Fruit fly (Drosophila melanogaster) whole organism, embryonic: ENCODE measurements around the gene Lasp.

Source experiments
- Atf-2 ChIP-seq: fragments of 200-800 bp; sonication (Bioruptor generic); optimal IDR thresholded peaks from 2 replicates; lab custom pipeline; 2016; ENCODE audit warnings: missing biosample characterization, missing genetic modification characterization
- Atf6 ChIP-seq: fragments of 200-800 bp; sonication (Bioruptor generic); IDR thresholded peaks from 2 replicates; pipeline ENCODE4 v1.3.6; 2022; ENCODE audit warnings: missing biosample characterization, missing genetic modification characterization
- CG10366 ChIP-seq: fragments of 200-800 bp; sonication (Bioruptor generic); IDR thresholded peaks from 2 replicates; pipeline ENCODE4 v1.3.6; 2022; ENCODE audit warnings: missing biosample characterization, missing genetic modification characterization
- CG10543 ChIP-seq: fragments of 200-800 bp; sonication (Bioruptor generic); optimal IDR thresholded peaks from 3 replicates; lab custom pipeline; 2017; ENCODE audit warnings: missing biosample characterization, mild to moderate bottlenecking, missing genetic modification characterization, moderate library complexity
- CG11504 ChIP-seq: fragments of 200-800 bp; sonication (Bioruptor generic); optimal IDR thresholded peaks from 3 replicates; lab custom pipeline; 2019; ENCODE audit warnings: missing biosample characterization, mild to moderate bottlenecking, missing genetic modification characterization, moderate library complexity
- CG1233 ChIP-seq: fragments of 200-800 bp; sonication (Bioruptor generic); optimal IDR thresholded peaks from 4 replicates; lab custom pipeline; 2018; ENCODE audit warnings: missing biosample characterization, mild to moderate bottlenecking, missing genetic modification characterization
- CG1647 ChIP-seq: fragments of 200-800 bp; sonication (Bioruptor generic); optimal IDR thresholded peaks from 3 replicates; lab custom pipeline; 2016; ENCODE audit warnings: missing biosample characterization, missing genetic modification characterization
- CG16815 ChIP-seq: fragments of 200-800 bp; sonication (Bioruptor generic); optimal IDR thresholded peaks from 3 replicates; lab custom pipeline; 2017; ENCODE audit warnings: missing biosample characterization, mild to moderate bottlenecking, missing genetic modification characterization
- CG18262 ChIP-seq: fragments of 200-800 bp; optimal IDR thresholded peaks from 3 replicates; lab custom pipeline; 2019; ENCODE audit warnings: missing biosample characterization, mild to moderate bottlenecking, missing genetic modification characterization, moderate library complexity
- CG18619 ChIP-seq: fragments of 200-800 bp; sonication (Bioruptor generic); optimal IDR thresholded peaks from 3 replicates; lab custom pipeline; 2017; ENCODE audit warnings: missing biosample characterization, mild to moderate bottlenecking, missing genetic modification characterization
- CG3065 ChIP-seq: fragments of 200-800 bp; sonication (Bioruptor generic); optimal IDR thresholded peaks from 2 replicates; lab custom pipeline; 2016; ENCODE audit warnings: missing biosample characterization, missing genetic modification characterization
- CG31441 ChIP-seq: fragments of 200-800 bp; sonication (Bioruptor generic); IDR thresholded peaks from 2 replicates; pipeline ENCODE4 v1.3.6; 2022; ENCODE audit warnings: missing biosample characterization, missing genetic modification characterization
- CG32532 ChIP-seq: fragments of 200-800 bp; sonication (Bioruptor generic); IDR thresholded peaks from 2 replicates; pipeline ENCODE4 v1.3.6; 2022; ENCODE audit warnings: missing biosample characterization, missing genetic modification characterization
- CG3281 ChIP-seq: fragments of 200-800 bp; sonication (Bioruptor generic); optimal IDR thresholded peaks from 3 replicates; lab custom pipeline; 2017; ENCODE audit warnings: missing biosample characterization, mild to moderate bottlenecking, missing genetic modification characterization
- CG34224 ChIP-seq: fragments of 200-800 bp; sonication (Bioruptor generic); IDR thresholded peaks from 3 replicates; pipeline ENCODE4 v1.3.6; 2022; ENCODE audit warnings: missing biosample characterization, missing genetic modification characterization; ENCODE audit not compliant: partially characterized antibody
- CG6175 ChIP-seq: fragments of 200-800 bp; sonication (Bioruptor generic); IDR thresholded peaks from 3 replicates; pipeline ENCODE4 v1.3.6; 2022; ENCODE audit warnings: missing biosample characterization, missing genetic modification characterization
- CG6854 ChIP-seq: fragments of 200-800 bp; sonication (Bioruptor generic); optimal IDR thresholded peaks from 3 replicates; lab custom pipeline; 2017; ENCODE audit warnings: missing biosample characterization, mild to moderate bottlenecking, missing genetic modification characterization
- CG8924 ChIP-seq: fragments of 200-800 bp; optimal IDR thresholded peaks from 3 replicates; lab custom pipeline; 2019; ENCODE audit warnings: missing biosample characterization, mild to moderate bottlenecking, missing genetic modification characterization, moderate library complexity
- E2f1 ChIP-seq: fragments of 200-800 bp; sonication (Bioruptor generic); IDR thresholded peaks from 2 replicates; pipeline ENCODE4 v1.3.6; 2022; ENCODE audit warnings: missing biosample characterization, missing genetic modification characterization
- Ets97D ChIP-seq: fragments of 200-800 bp; sonication (Bioruptor generic); optimal IDR thresholded peaks from 3 replicates; lab custom pipeline; 2016; ENCODE audit warnings: missing biosample characterization, missing genetic modification characterization
- Fer1 ChIP-seq: fragments of 200-800 bp; sonication (Bioruptor generic); optimal IDR thresholded peaks from 2 replicates; lab custom pipeline; 2017; ENCODE audit warnings: missing biosample characterization, mild to moderate bottlenecking, missing genetic modification characterization
- Fer2 ChIP-seq: fragments of 200-800 bp; sonication (Bioruptor generic); optimal IDR thresholded peaks from 2 replicates; lab custom pipeline; 2018; ENCODE audit warnings: missing biosample characterization, mild to moderate bottlenecking, missing genetic modification characterization, moderate library complexity
- Hmx ChIP-seq: fragments of 200-800 bp; sonication (Bioruptor generic); optimal IDR thresholded peaks from 2 replicates; lab custom pipeline; 2016; ENCODE audit warnings: missing biosample characterization, missing genetic modification characterization
- Med ChIP-seq: fragments of 200-800 bp; sonication (Bioruptor generic); peaks from one replicate; lab custom pipeline; 2016; ENCODE audit warnings: missing biosample characterization, missing genetic modification characterization, mild to moderate bottlenecking, inconsistent platforms, moderate library complexity
- Myb ChIP-seq: fragments of 200-800 bp; sonication (Bioruptor generic); optimal IDR thresholded peaks from 2 replicates; lab custom pipeline; 2016; ENCODE audit warnings: missing biosample characterization, missing genetic modification characterization
- NK7.1 ChIP-seq: fragments of 200-800 bp; sonication (Bioruptor generic); optimal IDR thresholded peaks from 3 replicates; lab custom pipeline; 2016; ENCODE audit warnings: missing biosample characterization, missing genetic modification characterization
- Poxn ChIP-seq: fragments of 200-800 bp; sonication (Bioruptor generic); IDR thresholded peaks from 2 replicates; pipeline ENCODE4 v1.3.6; 2022; ENCODE audit warnings: missing biosample characterization, missing genetic modification characterization
- Rfx ChIP-seq: fragments of 200-800 bp; sonication (Bioruptor generic); IDR thresholded peaks from 2 replicates; pipeline ENCODE4 v1.3.6; 2022; ENCODE audit warnings: missing biosample characterization, missing genetic modification characterization
- Six4 ChIP-seq: fragments of 200-800 bp; sonication (Bioruptor generic); optimal IDR thresholded peaks from 2 replicates; lab custom pipeline; 2016; ENCODE audit warnings: missing biosample characterization, missing genetic modification characterization
- Sry-β ChIP-seq: fragments of 200-800 bp; sonication (Bioruptor generic); optimal IDR thresholded peaks from 2 replicates; lab custom pipeline; 2018; ENCODE audit warnings: missing biosample characterization, mild to moderate bottlenecking, missing genetic modification characterization, moderate library complexity
- Tbp ChIP-seq: fragments of >200 bp; optimal IDR thresholded peaks from 2 replicates; lab custom pipeline; 2018; ENCODE audit warnings: missing biosample characterization, missing genetic modification characterization
- ara ChIP-seq: fragments of 200-800 bp; sonication (Bioruptor generic); IDR thresholded peaks from 2 replicates; pipeline ENCODE4 v1.3.6; 2022; ENCODE audit warnings: missing biosample characterization, missing genetic modification characterization
- cad ChIP-seq: fragments of >200 bp; optimal IDR thresholded peaks from 2 replicates; lab custom pipeline; 2017; ENCODE audit warnings: missing biosample characterization, missing genetic modification characterization
- chif ChIP-seq, 2 experiments: fragments of 200-800 bp; sonication (Bioruptor generic); optimal IDR thresholded peaks; 3 replicates each; lab custom pipeline; 2016; ENCODE audit warnings: missing biosample characterization in 2 of 2, missing genetic modification characterization in 2 of 2
- ci ChIP-seq: fragments of 200-800 bp; sonication (Bioruptor generic); IDR thresholded peaks from 3 replicates; pipeline ENCODE4 v1.3.6; 2022; ENCODE audit warnings: missing biosample characterization, missing genetic modification characterization
- dan ChIP-seq: fragments of 200-800 bp; sonication (Bioruptor generic); IDR thresholded peaks from 2 replicates; pipeline ENCODE4 v1.3.6; 2022; ENCODE audit warnings: missing biosample characterization, missing genetic modification characterization
- dmrt11E ChIP-seq: fragments of 200-800 bp; sonication (Bioruptor generic); optimal IDR thresholded peaks from 3 replicates; lab custom pipeline; 2018; ENCODE audit warnings: missing biosample characterization, mild to moderate bottlenecking, missing genetic modification characterization, moderate library complexity
- esg ChIP-seq: fragments of 200-800 bp; sonication (Bioruptor generic); conservative IDR thresholded peaks from 2 replicates; pipeline ENCODE4 v1.3.6; 2022; ENCODE audit warnings: missing biosample characterization, missing genetic modification characterization
- eve ChIP-seq, 2 experiments: fragments of >200 bp; optimal IDR thresholded peaks; 2 replicates each; lab custom pipeline; 2017; ENCODE audit warnings: missing biosample characterization in 2 of 2, missing genetic modification characterization in 2 of 2
- fd96Cb ChIP-seq: fragments of 200-800 bp; sonication (Bioruptor generic); optimal IDR thresholded peaks from 2 replicates; lab custom pipeline; 2018; ENCODE audit warnings: missing biosample characterization, mild to moderate bottlenecking, missing genetic modification characterization, moderate library complexity
- fru ChIP-seq: fragments of >200 bp; optimal IDR thresholded peaks from 2 replicates; lab custom pipeline; 2017
- inv ChIP-seq: fragments of 200-800 bp; sonication (Bioruptor generic); IDR thresholded peaks from 2 replicates; pipeline ENCODE4 v1.3.6; 2022; ENCODE audit warnings: missing biosample characterization, missing genetic modification characterization; ENCODE audit not compliant: partially characterized antibody
- ken ChIP-seq: fragments of 200-800 bp; sonication (Bioruptor generic); IDR thresholded peaks from 3 replicates; pipeline ENCODE4 v1.3.6; 2022; ENCODE audit warnings: missing biosample characterization, missing genetic modification characterization
- knrl ChIP-seq: fragments of 200-800 bp; sonication (Bioruptor generic); IDR thresholded peaks from 3 replicates; pipeline ENCODE4 v1.3.6; 2022; ENCODE audit warnings: missing biosample characterization, missing genetic modification characterization; ENCODE audit not compliant: partially characterized antibody
- pho ChIP-seq: fragments of 200-800 bp; sonication (Bioruptor generic); optimal IDR thresholded peaks from 2 replicates; lab custom pipeline; 2016; ENCODE audit warnings: missing biosample characterization, missing genetic modification characterization
- row ChIP-seq: fragments of 200-800 bp; sonication (Bioruptor generic); IDR thresholded peaks from 3 replicates; pipeline ENCODE4 v1.3.6; 2022; ENCODE audit warnings: missing biosample characterization, missing genetic modification characterization
- salm ChIP-seq: fragments of 200-800 bp; sonication (Bioruptor generic); optimal IDR thresholded peaks from 2 replicates; lab custom pipeline; 2018; ENCODE audit warnings: missing biosample characterization, mild to moderate bottlenecking, missing genetic modification characterization
- sima ChIP-seq: fragments of 200-800 bp; sonication (Bioruptor generic); optimal IDR thresholded peaks from 2 replicates; lab custom pipeline; 2016; ENCODE audit warnings: missing biosample characterization, missing genetic modification characterization
- sug ChIP-seq: fragments of 200-800 bp; optimal IDR thresholded peaks from 2 replicates; lab custom pipeline; 2019; ENCODE audit warnings: missing biosample characterization, mild to moderate bottlenecking, missing genetic modification characterization, moderate library complexity
- tio ChIP-seq: fragments of 200-800 bp; sonication (Bioruptor generic); optimal IDR thresholded peaks from 2 replicates; lab custom pipeline; 2017; ENCODE audit warnings: missing biosample characterization, missing genetic modification characterization, inconsistent platforms
- vnd ChIP-seq: fragments of 200-800 bp; sonication (Bioruptor generic); IDR thresholded peaks from 3 replicates; pipeline ENCODE4 v1.3.6; 2022; ENCODE audit warnings: missing biosample characterization, missing genetic modification characterization; ENCODE audit not compliant: partially characterized antibody

Lasp gene

dm6 chr3L:16635566-16636210 lies 75.8 kb downstream of the Lasp start (continued):
- TF ChIP-seq Poxn (GFP tag; lab: Robert Waterston, UW), result no peak
- TF ChIP-seq CG3065 (GFP tag; lab: Kevin White, UChicago), result no peak
- no peak for TF ChIP-seq Fer1 (GFP tag; lab: Kevin White, UChicago)
- TF ChIP-seq vnd (GFP tag; lab: Robert Waterston, UW), result no peak
- TF ChIP-seq salm, result no peak
- TF ChIP-seq CG3281, result no peak
- peak; percentile 52 for TF ChIP-seq CG11504 (tag; lab: Kevin White, UChicago)
- TF ChIP-seq CG8924 (tag; lab: Kevin White, UChicago), result peak; percentile 30
- TF ChIP-seq cad (GFP tag; lab: Kevin White, UChicago), result no peak
- peak; percentile 23; the same call in 1 of the 2 replicates for TF ChIP-seq CG10366 (GFP tag; lab: Robert Waterston, UW)
- TF ChIP-seq NK7.1 (GFP tag; lab: Kevin White, UChicago), result no peak
- TF ChIP-seq Six4 (GFP tag; lab: Kevin White, UChicago), result no peak
- TF ChIP-seq CG6175 (GFP tag; lab: Robert Waterston, UW), result no peak
- TF ChIP-seq CG31441 (GFP tag; lab: Robert Waterston, UW), result peak; percentile 55
- no peak for TF ChIP-seq Hmx (GFP tag; lab: Kevin White, UChicago)
- no peak for TF ChIP-seq pho (GFP tag; lab: Kevin White, UChicago)
- TF ChIP-seq CG6854 (GFP tag; lab: Kevin White, UChicago), result no peak
- TF ChIP-seq eve (GFP tag; optimal IDR thresholded peaks at IDR 0.05; lab: Kevin White, UChicago), result peak in 1 of 2 experiments; percentile 7
- peak; percentile 42 for TF ChIP-seq Med (GFP tag; lab: Kevin White, UChicago)
- no peak for TF ChIP-seq Sry-β
- no peak for TF ChIP-seq ci
- TF ChIP-seq CG10543 (GFP tag; lab: Kevin White, UChicago), result no peak
- TF ChIP-seq CG18262 (tag; lab: Kevin White, UChicago), result peak; percentile 64
- TF ChIP-seq CG16815 (GFP tag; lab: Kevin White, UChicago), result peak; percentile 2
- TF ChIP-seq knrl, result no peak
- TF ChIP-seq CG1233 (GFP tag; lab: Kevin White, UChicago), result peak; percentile 2
- 0 out of 2 replicates have a peak, but pooled peaks have one; percentile 22 for TF ChIP-seq E2f1
- peak; percentile 26; the same call in 1 of the 2 replicates for TF ChIP-seq esg (GFP tag; lab: Robert Waterston, UW)
- TF ChIP-seq Atf6 (GFP tag; lab: Robert Waterston, UW), result no peak
- no peak for TF ChIP-seq Tbp (GFP tag; lab: Kevin White, UChicago)
- TF ChIP-seq CG18619 (GFP tag; lab: Kevin White, UChicago), result no peak
- TF ChIP-seq ara, result no peak
- TF ChIP-seq fd96Cb, result peak; percentile 21
- no peak for TF ChIP-seq Atf-2
- no peak for TF ChIP-seq fru (lab: Kevin White, UChicago)
- no peak for TF ChIP-seq CG1647 (GFP tag; lab: Kevin White, UChicago)
- no peak for TF ChIP-seq Ets97D
- no peak for TF ChIP-seq CG34224 (GFP tag; lab: Robert Waterston, UW)
- no peak for TF ChIP-seq Fer2 (tag; lab: Kevin White, UChicago)
- TF ChIP-seq row, result peak; percentile 54; the same call in 2 of the 3 replicates
- TF ChIP-seq Rfx (GFP tag; lab: Robert Waterston, UW), result no peak
- TF ChIP-seq sug (tag; lab: Kevin White, UChicago), result no peak
- TF ChIP-seq dan (GFP tag; lab: Robert Waterston, UW), result no peak
- TF ChIP-seq CG32532 (GFP tag; lab: Robert Waterston, UW), result 0 out of 2 replicates have a peak, but pooled peaks have one; percentile 27
- no peak for TF ChIP-seq sima
- TF ChIP-seq dmrt11E (tag; lab: Kevin White, UChicago), result peak; percentile 6
- no peak; the same call in 2 of the 3 replicates for TF ChIP-seq ken (GFP tag; lab: Robert Waterston, UW)
- no peak for TF ChIP-seq inv
- TF ChIP-seq chif (GFP tag; optimal IDR thresholded peaks at IDR 0.05; lab: Kevin White, UChicago), result peak in 1 of 2 experiments; percentile 6
- TF ChIP-seq tio (GFP tag; lab: Kevin White, UChicago), result peak; percentile 6
- TF ChIP-seq Myb, result no peak
